Worm (Caenorhabditis elegans) whole organism, late embryonic: Measurements from ENCODE around the gene ZK637.14.

Source experiments
- C08G9.2 ChIP-seq: sonication (generic microtip); optimal IDR thresholded peaks from 2 replicates; lab custom pipeline; 2016; ENCODE audit warnings: mild to moderate bottlenecking, missing genetic modification characterization, moderate library complexity, missing compliant biosample characterization
- F13H6.1 ChIP-seq: sonication (generic microtip); optimal IDR thresholded peaks from 2 replicates; lab custom pipeline; 2016; ENCODE audit warnings: missing genetic modification characterization, missing compliant biosample characterization
- K02D7.2 ChIP-seq: sonication (generic microtip); optimal IDR thresholded peaks from 2 replicates; lab custom pipeline; 2017; ENCODE audit warnings: mild to moderate bottlenecking, missing genetic modification characterization, missing compliant biosample characterization
- T23F11.4 ChIP-seq: fragments of 200-800 bp; sonication (Bioruptor generic); optimal IDR thresholded peaks from 2 replicates; lab custom pipeline; 2018; ENCODE audit warnings: mild to moderate bottlenecking, missing genetic modification characterization, missing compliant biosample characterization
- Y22D7AL.16 ChIP-seq: sonication (generic microtip); optimal IDR thresholded peaks from 2 replicates; lab custom pipeline; 2016; ENCODE audit warnings: missing genetic modification characterization, missing compliant biosample characterization
- ahr-1 ChIP-seq: sonication (generic microtip); optimal IDR thresholded peaks from 2 replicates; lab custom pipeline; 2016; ENCODE audit warnings: missing genetic modification characterization, missing compliant biosample characterization
- ama-1 ChIP-seq: fragments of 150-350 bp; optimal IDR thresholded peaks from 2 replicates; lab custom pipeline; 2014
- ceh-14 ChIP-seq: sonication (generic microtip); optimal IDR thresholded peaks from 2 replicates; lab custom pipeline; 2016; ENCODE audit warnings: missing genotype, missing genetic modification characterization, missing compliant biosample characterization
- ceh-18 ChIP-seq: sonication (generic microtip); optimal IDR thresholded peaks from 2 replicates; lab custom pipeline; 2016; ENCODE audit warnings: missing genetic modification characterization, missing compliant biosample characterization
- ceh-19 ChIP-seq: fragments of 200-800 bp; sonication (Bioruptor generic); optimal IDR thresholded peaks from 2 replicates; lab custom pipeline; 2018; ENCODE audit warnings: mild to moderate bottlenecking, missing genetic modification characterization, missing compliant biosample characterization
- ceh-2 ChIP-seq: sonication (generic microtip); optimal IDR thresholded peaks from 2 replicates; lab custom pipeline; 2016; ENCODE audit warnings: missing genotype, missing genetic modification characterization, missing compliant biosample characterization
- ceh-30 ChIP-seq: fragments of 150-350 bp; optimal IDR thresholded peaks from 2 replicates; lab custom pipeline; 2014; ENCODE audit warnings: missing biosample characterization, missing genetic modification characterization
- ceh-31 ChIP-seq: sonication (generic microtip); optimal IDR thresholded peaks from 2 replicates; lab custom pipeline; 2016; ENCODE audit warnings: missing genetic modification characterization, missing compliant biosample characterization
- ceh-34 ChIP-seq: sonication (generic microtip); optimal IDR thresholded peaks from 2 replicates; lab custom pipeline; 2016; ENCODE audit warnings: mild to moderate bottlenecking, missing genetic modification characterization, missing compliant biosample characterization
- ceh-48 ChIP-seq: sonication (generic microtip); optimal IDR thresholded peaks from 2 replicates; lab custom pipeline; 2016; ENCODE audit warnings: missing genetic modification characterization, inconsistent platforms, missing compliant biosample characterization
- ceh-6 ChIP-seq: fragments of 200-800 bp; sonication (Bioruptor generic); optimal IDR thresholded peaks from 2 replicates; lab custom pipeline; 2018; ENCODE audit warnings: mild to moderate bottlenecking, missing genetic modification characterization, missing compliant biosample characterization
- ceh-9 ChIP-seq: sonication (generic microtip); optimal IDR thresholded peaks from 2 replicates; lab custom pipeline; 2016; ENCODE audit warnings: mild to moderate bottlenecking, missing genetic modification characterization, inconsistent platforms, missing compliant biosample characterization
- dve-1 ChIP-seq: sonication (generic microtip); optimal IDR thresholded peaks from 2 replicates; lab custom pipeline; 2017; ENCODE audit warnings: antibody characterized with exemption, mild to moderate bottlenecking, missing genetic modification characterization, missing compliant biosample characterization
- elt-2 ChIP-seq: sonication (generic microtip); optimal IDR thresholded peaks from 2 replicates; lab custom pipeline; 2016; ENCODE audit warnings: missing genetic modification reagents, missing genetic modification characterization, missing compliant biosample characterization
- elt-4 ChIP-seq: sonication (generic microtip); optimal IDR thresholded peaks from 2 replicates; lab custom pipeline; 2016; ENCODE audit warnings: missing genetic modification characterization, missing compliant biosample characterization
- ets-4 ChIP-seq: sonication (generic microtip); optimal IDR thresholded peaks from 2 replicates; lab custom pipeline; 2016; ENCODE audit warnings: missing genetic modification characterization, missing compliant biosample characterization
- fax-1 ChIP-seq: sonication (generic microtip); optimal IDR thresholded peaks from 2 replicates; lab custom pipeline; 2016; ENCODE audit warnings: missing genotype, missing genetic modification characterization, missing compliant biosample characterization
- gmeb-2 ChIP-seq: sonication (generic microtip); optimal IDR thresholded peaks from 2 replicates; lab custom pipeline; 2016; ENCODE audit warnings: missing genetic modification characterization, inconsistent platforms, missing compliant biosample characterization
- hlh-6 ChIP-seq: sonication (generic microtip); optimal IDR thresholded peaks from 2 replicates; lab custom pipeline; 2016; ENCODE audit warnings: missing genotype, missing genetic modification characterization, missing compliant biosample characterization
- hlh-8 ChIP-seq: sonication (generic microtip); optimal IDR thresholded peaks from 2 replicates; lab custom pipeline; 2016; ENCODE audit warnings: missing genotype, missing genetic modification characterization, missing compliant biosample characterization
- lim-6 ChIP-seq: sonication (generic microtip); optimal IDR thresholded peaks from 2 replicates; lab custom pipeline; 2016; ENCODE audit warnings: missing genetic modification characterization, missing compliant biosample characterization
- lin-11 ChIP-seq: fragments of 200-800 bp; sonication (Bioruptor generic); optimal IDR thresholded peaks from 2 replicates; lab custom pipeline; 2018; ENCODE audit warnings: mild to moderate bottlenecking, missing genetic modification characterization, missing compliant biosample characterization
- madf-2 ChIP-seq: sonication (generic microtip); optimal IDR thresholded peaks from 2 replicates; lab custom pipeline; 2017; ENCODE audit warnings: missing genetic modification characterization, missing compliant biosample characterization
- mec-3 ChIP-seq: sonication (generic microtip); optimal IDR thresholded peaks from 2 replicates; lab custom pipeline; 2016; ENCODE audit warnings: borderline replicate concordance, missing genetic modification characterization, missing compliant biosample characterization
- nfya-1 ChIP-seq: sonication (generic microtip); optimal IDR thresholded peaks from 2 replicates; lab custom pipeline; 2017; ENCODE audit warnings: missing genetic modification characterization, mild to moderate bottlenecking, missing compliant biosample characterization, antibody characterized with exemption, moderate library complexity
- nhr-11 ChIP-seq: fragments of 150-350 bp; optimal IDR thresholded peaks from 2 replicates; lab custom pipeline; 2014; ENCODE audit warnings: missing biosample characterization, missing genetic modification characterization
- odd-2 ChIP-seq: sonication (generic microtip); optimal IDR thresholded peaks from 2 replicates; lab custom pipeline; 2017; ENCODE audit warnings: antibody characterized with exemption, mild to moderate bottlenecking, missing genetic modification characterization, missing compliant biosample characterization
- pag-3 ChIP-seq: sonication (generic microtip); optimal IDR thresholded peaks from 2 replicates; lab custom pipeline; 2016; ENCODE audit warnings: missing compliant biosample characterization, missing genetic modification characterization, borderline replicate concordance
- pat-9 ChIP-seq: fragments of 200-800 bp; sonication (Bioruptor generic); optimal IDR thresholded peaks from 2 replicates; lab custom pipeline; 2018; ENCODE audit warnings: mild to moderate bottlenecking, missing genetic modification characterization, moderate library complexity, missing compliant biosample characterization
- pax-1 ChIP-seq: fragments of 150-350 bp; optimal IDR thresholded peaks from 2 replicates; lab custom pipeline; 2014; ENCODE audit warnings: missing biosample characterization, missing genetic modification characterization
- pha-2 ChIP-seq: sonication (generic microtip); optimal IDR thresholded peaks from 2 replicates; lab custom pipeline; 2017; ENCODE audit warnings: mild to moderate bottlenecking, missing genetic modification characterization, missing compliant biosample characterization
- pha-4 ChIP-seq: fragments of 150-350 bp; optimal IDR thresholded peaks from 2 replicates; lab custom pipeline; 2018; ENCODE audit warnings: missing biosample characterization, missing genetic modification reagents, missing genetic modification characterization
- pqm-1 ChIP-seq: sonication (generic microtip); optimal IDR thresholded peaks from 2 replicates; lab custom pipeline; 2016; ENCODE audit warnings: missing genetic modification characterization, missing compliant biosample characterization
- pros-1 ChIP-seq: fragments of 150-350 bp; optimal IDR thresholded peaks from 2 replicates; lab custom pipeline; 2014; ENCODE audit warnings: missing biosample characterization, missing genetic modification reagents, missing genetic modification characterization
- ref-2 ChIP-seq: sonication (generic microtip); optimal IDR thresholded peaks from 2 replicates; lab custom pipeline; 2016; ENCODE audit warnings: missing genetic modification characterization, missing compliant biosample characterization
- rnt-1 ChIP-seq: sonication (generic microtip); optimal IDR thresholded peaks from 2 replicates; lab custom pipeline; 2016; ENCODE audit warnings: missing genetic modification characterization, missing compliant biosample characterization
- sdc-2 ChIP-seq: sonication (generic microtip); optimal IDR thresholded peaks from 2 replicates; lab custom pipeline; 2016; ENCODE audit warnings: missing genotype, missing genetic modification characterization, missing compliant biosample characterization
- sox-4 ChIP-seq: sonication (generic microtip); optimal IDR thresholded peaks from 2 replicates; lab custom pipeline; 2017; ENCODE audit warnings: mild to moderate bottlenecking, missing genetic modification characterization, inconsistent platforms, missing compliant biosample characterization
- syd-9 ChIP-seq: sonication (generic microtip); optimal IDR thresholded peaks from 2 replicates; lab custom pipeline; 2016; ENCODE audit warnings: mild to moderate bottlenecking, missing genetic modification characterization, moderate library complexity, missing compliant biosample characterization
- tbx-2 ChIP-seq: sonication (generic microtip); optimal IDR thresholded peaks from 2 replicates; lab custom pipeline; 2016; ENCODE audit warnings: missing genetic modification characterization, missing compliant biosample characterization
- unc-3 ChIP-seq, 2 experiments: fragments of 200-800 bp in 1 of 2; sonication (Bioruptor generic) in 1 of 2; sonication (generic microtip) in 1 of 2; conservative IDR thresholded peaks in 1 of 2; optimal IDR thresholded peaks in 1 of 2; 2 replicates each; pipeline versions ENCODE4 v1.3.6 to Lab custom; 2016 to 2022; ENCODE audit warnings: missing compliant biosample characterization in 2 of 2, missing genetic modification characterization in 2 of 2, missing genetic modification reagents in 1 of 2
- unc-42 ChIP-seq: sonication (generic microtip); optimal IDR thresholded peaks from 2 replicates; lab custom pipeline; 2016; ENCODE audit warnings: missing genotype, missing genetic modification characterization, missing compliant biosample characterization
- unc-55 ChIP-seq: sonication (generic microtip); optimal IDR thresholded peaks from 2 replicates; lab custom pipeline; 2017; ENCODE audit warnings: missing biosample characterization, missing genetic modification reagents, missing genetic modification characterization
- unc-86 ChIP-seq: sonication (generic microtip); optimal IDR thresholded peaks from 2 replicates; lab custom pipeline; 2016; ENCODE audit warnings: missing genetic modification characterization, missing compliant biosample characterization
- zip-5 ChIP-seq: sonication (generic microtip); optimal IDR thresholded peaks from 2 replicates; lab custom pipeline; 2016; ENCODE audit warnings: missing genetic modification characterization, missing compliant biosample characterization

The ZK637.14 gene

ce11 chrIII:8887184-8887801, 1.7 kb downstream of the ZK637.14 start, which contains the start of gene famh-136 (continued):
- TF ChIP-seq ahr-1 (tag; lab: Kevin White, UChicago): peak; percentile 39
- TF ChIP-seq hlh-8 (tag; lab: Kevin White, UChicago): no peak
- no peak for TF ChIP-seq pax-1 (tag; lab: Kevin White, UChicago)
- TF ChIP-seq ceh-9 (tag; lab: Kevin White, UChicago): no peak
- TF ChIP-seq unc-3 (GFP tag; conservative IDR thresholded peaks at IDR 0.05; lab: Robert Waterston, UW): 0 out of 2 replicates have a peak, but pooled peaks have one; percentile 31
- TF ChIP-seq unc-3 (tag; optimal IDR thresholded peaks at IDR 0.05; lab: Kevin White, UChicago): no peak
- no peak for TF ChIP-seq hlh-6
- TF ChIP-seq ets-4 (tag; lab: Kevin White, UChicago): no peak
- TF ChIP-seq ama-1: no peak
- no peak for TF ChIP-seq mec-3
- no peak for TF ChIP-seq pros-1 (tag; lab: Kevin White, UChicago)
- no peak for TF ChIP-seq pag-3 (tag; lab: Kevin White, UChicago)
- TF ChIP-seq tbx-2 (tag; lab: Kevin White, UChicago): peak; percentile 36
- TF ChIP-seq dve-1 (tag; lab: Kevin White, UChicago): peak; percentile 39
- peak; percentile 35 for TF ChIP-seq gmeb-2 (tag; lab: Kevin White, UChicago)
- no peak for TF ChIP-seq pha-2
- TF ChIP-seq C08G9.2: no peak
- no peak for TF ChIP-seq pat-9 (tag; lab: Kevin White, UChicago)
- TF ChIP-seq ceh-48 (tag; lab: Kevin White, UChicago): peak; percentile 17
- TF ChIP-seq pqm-1 (tag; lab: Kevin White, UChicago): peak; percentile 35
- peak; percentile 17 for TF ChIP-seq sdc-2 (tag; lab: Kevin White, UChicago)
- TF ChIP-seq ceh-2 (tag; lab: Kevin White, UChicago): no peak
- TF ChIP-seq ceh-31 (tag; lab: Kevin White, UChicago): peak; percentile 20
- peak; percentile 44 for TF ChIP-seq unc-55
- TF ChIP-seq rnt-1 (tag; lab: Kevin White, UChicago): no peak
- TF ChIP-seq lin-11 (tag; lab: Kevin White, UChicago): peak; percentile 26
- no peak for TF ChIP-seq ceh-34 (tag; lab: Kevin White, UChicago)
- no peak for TF ChIP-seq Y22D7AL.16 (tag; lab: Kevin White, UChicago)
- no peak for TF ChIP-seq zip-5
- TF ChIP-seq K02D7.2 (tag; lab: Kevin White, UChicago): peak; percentile 9
- peak; percentile 75 for TF ChIP-seq elt-2 (tag; lab: Kevin White, UChicago)
- peak; percentile 57 for TF ChIP-seq sox-4 (tag; lab: Kevin White, UChicago)
- no peak for TF ChIP-seq elt-4 (tag; lab: Kevin White, UChicago)
- no peak for TF ChIP-seq lim-6
- TF ChIP-seq fax-1 (tag; lab: Kevin White, UChicago): peak; percentile 7
- no peak for TF ChIP-seq T23F11.4 (GFP tag; lab: Kevin White, UChicago)
- no peak for TF ChIP-seq ceh-30
- no peak for TF ChIP-seq nhr-11 (tag; lab: Kevin White, UChicago)
- no peak for TF ChIP-seq F13H6.1 (tag; lab: Kevin White, UChicago)
- TF ChIP-seq unc-86 (tag; lab: Kevin White, UChicago): no peak
- TF ChIP-seq odd-2: no peak
- no peak for TF ChIP-seq ref-2 (tag; lab: Kevin White, UChicago)
- TF ChIP-seq unc-42 (tag; lab: Kevin White, UChicago): peak; percentile 65
- no peak for TF ChIP-seq madf-2

ce11 chrIII:8886309-8886708, 2.6 kb downstream of the ZK637.14 start:
- TF ChIP-seq ceh-18 (tag; lab: Kevin White, UChicago) (peak; percentile 10), tbx-2 (tag; lab: Kevin White, UChicago) (peak; percentile 34), nfya-1 (peak; percentile 1), ceh-34 (tag; lab: Kevin White, UChicago) (peak; percentile 2), unc-42 (tag; lab: Kevin White, UChicago) (peak; percentile 26), ceh-2 (tag; lab: Kevin White, UChicago) (peak; percentile 8), ceh-14 (no peak), ceh-31 (tag; lab: Kevin White, UChicago) (peak; percentile 30), ceh-19 (GFP tag; lab: Kevin White, UChicago) (peak; percentile 54), pha-4 (tag; lab: Kevin White, UChicago) (no peak), ceh-6 (GFP tag; lab: Kevin White, UChicago) (no peak), unc-86 (tag; lab: Kevin White, UChicago) (no peak), unc-3 (GFP tag; conservative IDR thresholded peaks at IDR 0.05; lab: Robert Waterston, UW) (no peak), unc-3 (tag; optimal IDR thresholded peaks at IDR 0.05; lab: Kevin White, UChicago) (no peak), pqm-1 (tag; lab: Kevin White, UChicago) (no peak), ref-2 (tag; lab: Kevin White, UChicago) (no peak), syd-9 (tag; lab: Kevin White, UChicago) (no peak)
